Worm (Caenorhabditis elegans): ENCODE measurements around the gene F25B5.3.
A peak's percentile ranks its signal among the peaks of the same experiment; 100 is the strongest.

Gene F25B5.3

ce11 chrIII:5951589-5952378, 3.1 kb downstream of the F25B5.3 start:
- TF ChIP-seq mep-1 (tag; optimal IDR thresholded peaks at IDR 0.05) = peak; percentile 15
- no peak for TF ChIP-seq lin-39 (tag; optimal IDR thresholded peaks at IDR 0.05)
- no peak for TF ChIP-seq nhr-237 (tag; optimal IDR thresholded peaks at IDR 0.05)
- TF ChIP-seq unc-62 (GFP tag; optimal IDR thresholded peaks at IDR 0.05 in 1 of 2) = peak in 1 of 2 experiments; percentile 68
- no peak for TF ChIP-seq unc-62 (tag; optimal IDR thresholded peaks at IDR 0.05)
- no peak for TF ChIP-seq dmd-8 (GFP tag; IDR thresholded peaks at IDR 0.05)
- no peak for TF ChIP-seq nhr-77 (tag; optimal IDR thresholded peaks at IDR 0.05)
- no peak for TF ChIP-seq unc-39 (tag; optimal IDR thresholded peaks at IDR 0.05)
- TF ChIP-seq ceh-82 (tag; optimal IDR thresholded peaks at IDR 0.05) = no peak
- TF ChIP-seq arid-1 (GFP tag; conservative IDR thresholded peaks at IDR 0.05) = no peak
- no peak for TF ChIP-seq F10B5.3 (tag; optimal IDR thresholded peaks at IDR 0.05)
- no peak for TF ChIP-seq ctbp-1 (GFP tag; IDR thresholded peaks at IDR 0.05)
- TF ChIP-seq F37D6.2 (tag; optimal IDR thresholded peaks at IDR 0.05) = no peak
- TF ChIP-seq tra-1 (GFP tag; IDR thresholded peaks at IDR 0.05) = no peak
- no peak for TF ChIP-seq D1046.2 (GFP tag; IDR thresholded peaks at IDR 0.05)
- TF ChIP-seq attf-4 (tag; optimal IDR thresholded peaks at IDR 0.05) = no peak
- no peak for TF ChIP-seq spr-1 (tag; optimal IDR thresholded peaks at IDR 0.05)
- no peak for TF ChIP-seq mdt-29 (GFP tag; IDR thresholded peaks at IDR 0.05)
- TF ChIP-seq F49E8.2 (tag; optimal IDR thresholded peaks at IDR 0.05; ENCODE audit: borderline replicate concordance) = no peak
- no peak for TF ChIP-seq ama-1 (optimal IDR thresholded peaks at IDR 0.05)
- TF ChIP-seq tag-97 (GFP tag; IDR thresholded peaks at IDR 0.05) = no peak
- peak in 1 of 2 experiments; percentile 42 for TF ChIP-seq mdl-1 (tag; optimal IDR thresholded peaks at IDR 0.05)
- no peak for TF ChIP-seq nhr-41 (GFP tag; IDR thresholded peaks at IDR 0.05)
- TF ChIP-seq rbr-2 (tag; optimal IDR thresholded peaks at IDR 0.05) = no peak
- no peak for TF ChIP-seq R02D3.7 (tag; optimal IDR thresholded peaks at IDR 0.05)
- TF ChIP-seq pha-4 (GFP tag; IDR thresholded peaks at IDR 0.05) = no peak
- TF ChIP-seq pha-4 (tag; optimal IDR thresholded peaks at IDR 0.05) = no peak
- TF ChIP-seq snpc-1.2 (GFP tag; IDR thresholded peaks at IDR 0.05) = no peak
- TF ChIP-seq dmd-9 (GFP tag; IDR thresholded peaks at IDR 0.05) = no peak
- no peak for TF ChIP-seq F26F4.8 (GFP tag; conservative IDR thresholded peaks at IDR 0.05)
- no peak for TF ChIP-seq vab-7 (GFP tag; IDR thresholded peaks at IDR 0.05)
- TF ChIP-seq zfp-2 (tag; optimal IDR thresholded peaks at IDR 0.05) = no peak
- TF ChIP-seq php-3 (GFP tag; IDR thresholded peaks at IDR 0.05) = no peak
- no peak for TF ChIP-seq F44E2.7 (GFP tag; IDR thresholded peaks at IDR 0.05)
- TF ChIP-seq lin-29 (GFP tag; IDR thresholded peaks at IDR 0.05) = no peak
- TF ChIP-seq skn-1 (tag; optimal IDR thresholded peaks at IDR 0.05) = no peak
- TF ChIP-seq daf-8 (GFP tag; IDR thresholded peaks at IDR 0.05) = no peak
- no peak for TF ChIP-seq hlh-11 (tag; optimal IDR thresholded peaks at IDR 0.05)
- TF ChIP-seq daf-12 (tag; optimal IDR thresholded peaks at IDR 0.05) = no peak
- no peak for TF ChIP-seq lin-13 (GFP tag; optimal IDR thresholded peaks at IDR 0.05)
- TF ChIP-seq mxl-2 (GFP tag; conservative IDR thresholded peaks at IDR 0.05) = no peak
- TF ChIP-seq nhr-111 (GFP tag; optimal IDR thresholded peaks at IDR 0.05) = no peak
- no peak for TF ChIP-seq ceh-28 (tag; optimal IDR thresholded peaks at IDR 0.05)
- TF ChIP-seq ces-1 (GFP tag; optimal IDR thresholded peaks at IDR 0.05) = no peak
- peak; percentile 15 for TF ChIP-seq aha-1 (tag)
- no peak for TF ChIP-seq madf-5 (GFP tag; IDR thresholded peaks at IDR 0.05)
- TF ChIP-seq aly-2 (tag; optimal IDR thresholded peaks at IDR 0.05) = no peak
- peak; percentile 12 for TF ChIP-seq nhr-25 (tag; optimal IDR thresholded peaks at IDR 0.05; ENCODE audit: borderline replicate concordance, insufficient read depth)
- no peak for TF ChIP-seq sdz-12 (GFP tag; optimal IDR thresholded peaks at IDR 0.05)
- TF ChIP-seq ceh-44 (GFP tag; IDR thresholded peaks at IDR 0.05) = no peak
- TF ChIP-seq fos-1 (tag; optimal IDR thresholded peaks at IDR 0.05) = no peak
- no peak for TF ChIP-seq ceh-20 (GFP tag; IDR thresholded peaks at IDR 0.05)

Data from whole organism, L4 larva.